Fruit fly (Drosophila melanogaster) whole organism, pupa: Measurements from ENCODE around the gene br.

ENCODE experiments used
- CG10348 ChIP-seq: fragments of 200-800 bp; sonication (Bioruptor generic); IDR thresholded peaks from 2 replicates; pipeline ENCODE4 v1.3.6; 2022; ENCODE audit warnings: missing biosample characterization, missing genetic modification characterization
- CG13204 ChIP-seq: fragments of 200-800 bp; sonication (Bioruptor generic); optimal IDR thresholded peaks from 2 replicates; lab custom pipeline; 2018; ENCODE audit warnings: missing biosample characterization, mild to moderate bottlenecking, missing genetic modification characterization, moderate library complexity
- CG14655 ChIP-seq: fragments of 200-800 bp; sonication (Bioruptor generic); optimal IDR thresholded peaks from 3 replicates; lab custom pipeline; 2017; ENCODE audit warnings: mild to moderate bottlenecking, missing biosample characterization, missing genetic modification reagents, missing genetic modification characterization
- CG17806 ChIP-seq: fragments of 200-800 bp; sonication (Bioruptor generic); optimal IDR thresholded peaks from 2 replicates; lab custom pipeline; 2018; ENCODE audit warnings: missing biosample characterization, mild to moderate bottlenecking, missing genetic modification characterization, moderate library complexity
- CG4496 ChIP-seq: fragments of 200-800 bp; sonication (Bioruptor generic); IDR thresholded peaks from 3 replicates; pipeline ENCODE4 v1.3.6; 2022; ENCODE audit warnings: missing biosample characterization, missing genetic modification characterization
- D1 ChIP-seq: fragments of 200-800 bp; sonication (Bioruptor generic); optimal IDR thresholded peaks from 2 replicates; lab custom pipeline; 2018; ENCODE audit warnings: missing biosample characterization, mild to moderate bottlenecking, missing genetic modification characterization, moderate library complexity
- EcR ChIP-seq: fragments of 200-800 bp; sonication (Bioruptor generic); optimal IDR thresholded peaks from 3 replicates; lab custom pipeline; 2019; ENCODE audit warnings: missing biosample characterization, missing genetic modification characterization, mild to moderate bottlenecking, moderate library complexity, missing genetic modification reagents
- Ets98B ChIP-seq: fragments of 200-800 bp; sonication (Bioruptor generic); IDR thresholded peaks from 2 replicates; pipeline ENCODE4 v1.3.6; 2022; ENCODE audit warnings: missing biosample characterization, missing genetic modification characterization
- Pif1A ChIP-seq: fragments of 200-800 bp; sonication (Bioruptor generic); optimal IDR thresholded peaks from 3 replicates; lab custom pipeline; 2016; ENCODE audit warnings: missing biosample characterization, missing genetic modification characterization
- Pif1B ChIP-seq: fragments of 200-800 bp; sonication (Bioruptor generic); optimal IDR thresholded peaks from 3 replicates; lab custom pipeline; 2016; ENCODE audit warnings: missing biosample characterization, missing genetic modification characterization
- Snoo ChIP-seq: fragments of 200-800 bp; sonication (Bioruptor generic); optimal IDR thresholded peaks from 3 replicates; lab custom pipeline; 2017; ENCODE audit warnings: missing biosample characterization, mild to moderate bottlenecking, missing genetic modification characterization, inconsistent platforms
- fd96Ca ChIP-seq: fragments of 200-800 bp; sonication (Bioruptor generic); IDR thresholded peaks from 3 replicates; pipeline ENCODE4 v1.3.6; 2022; ENCODE audit warnings: missing biosample characterization, missing genetic modification characterization
- gl ChIP-seq: fragments of 200-800 bp; sonication (Bioruptor generic); optimal IDR thresholded peaks from 2 replicates; lab custom pipeline; 2018; ENCODE audit warnings: missing biosample characterization, mild to moderate bottlenecking, missing genetic modification characterization
- rn ChIP-seq: fragments of 200-800 bp; sonication (Bioruptor generic); IDR thresholded peaks from 2 replicates; pipeline ENCODE4 v1.3.6; 2022; ENCODE audit warnings: missing biosample characterization, missing genetic modification characterization

DNA sequence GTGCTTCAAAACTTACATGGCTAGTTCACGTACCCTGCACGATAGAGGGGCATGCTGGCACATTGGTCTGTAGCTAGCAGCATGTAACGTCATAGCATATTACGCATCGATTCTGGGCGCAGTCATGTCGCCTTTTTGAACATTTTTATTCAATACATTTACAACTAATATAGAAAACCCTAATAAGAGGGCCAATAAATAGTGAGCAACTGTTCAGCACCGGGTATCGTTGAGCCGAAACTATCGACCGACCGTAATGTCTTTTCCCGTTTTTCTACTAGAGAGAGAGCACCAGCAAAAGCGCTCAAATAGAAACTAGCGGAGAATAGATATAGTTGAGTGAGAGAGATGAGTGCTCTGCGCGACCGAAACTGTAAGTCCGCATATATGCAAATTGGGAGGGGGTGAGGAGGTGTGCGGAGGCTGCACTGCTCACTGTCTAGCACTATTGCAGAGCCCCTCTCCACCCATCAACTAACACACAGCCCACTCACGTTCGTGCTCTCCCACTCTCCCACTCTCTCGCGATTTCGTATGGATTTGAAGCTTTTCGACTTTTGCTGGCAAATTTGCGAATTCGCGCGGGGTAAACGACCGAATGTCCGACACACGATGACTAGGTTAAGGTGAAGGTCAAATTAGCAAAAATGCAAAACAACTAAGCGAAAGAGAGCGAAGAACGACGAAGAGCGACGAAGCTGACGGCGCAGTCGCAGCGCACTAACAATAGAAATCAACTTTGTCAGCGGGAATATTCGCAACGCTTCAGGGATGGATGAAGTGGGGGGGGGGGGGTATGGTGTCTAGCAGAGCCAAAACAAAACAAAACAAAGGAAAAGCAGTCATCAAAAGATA lies 44.0 kb downstream of the br start:
- TF ChIP-seq CG10348 (GFP tag; lab: Robert Waterston, UW) (peak; percentile 84), CG17806 (tag; lab: Kevin White, UChicago) (peak; percentile 9), gl (no peak), CG14655 (GFP tag; lab: Kevin White, UChicago) (peak; percentile 93), Ets98B (GFP tag; lab: Robert Waterston, UW) (peak; percentile 95), CG13204 (GFP tag; lab: Kevin White, UChicago) (no peak), EcR (GFP tag; lab: Kevin White, UChicago) (peak; percentile 20), fd96Ca (GFP tag; lab: Robert Waterston, UW) (peak; percentile 96), CG4496 (peak; percentile 95), Pif1A (peak; percentile 80), Snoo (no peak), rn (GFP tag; lab: Robert Waterston, UW) (peak; percentile 62; the same call in 1 of the 2 replicates), Pif1B (peak; percentile 72), D1 (no peak)
